Fruit fly (Drosophila melanogaster): ENCODE results near the gene CG9630.

- no peak for TF ChIP-seq CG11617 (GFP tag; optimal IDR thresholded peaks at IDR 0.05)
- TF ChIP-seq kay (GFP tag; ENCODE audit: borderline replicate concordance) = no peak
- TF ChIP-seq toe (GFP tag; optimal IDR thresholded peaks at IDR 0.05) = no peak
- no peak for TF ChIP-seq CG7101 (tag; optimal IDR thresholded peaks at IDR 0.05)
- TF ChIP-seq CG1620 (GFP tag; optimal IDR thresholded peaks at IDR 0.05) = no peak
These were observed 20.8 kb upstream of the CG9630 start, which contains the start of gene CG11672 for dm6 chr3R:8290478-8290877.

All from whole organism, adult.